Fruit fly (Drosophila melanogaster) whole organism, embryonic: Measurements from ENCODE around the gene CG10993.

Source experiments
- ATbp ChIP-seq: fragments of 200-800 bp; sonication (Bioruptor generic); optimal IDR thresholded peaks from 2 replicates; lab custom pipeline; 2017; ENCODE audit warnings: missing biosample characterization, mild to moderate bottlenecking, missing genetic modification characterization, missing genetic modification reagents
- Atf6 ChIP-seq: fragments of 200-800 bp; sonication (Bioruptor generic); IDR thresholded peaks from 2 replicates; pipeline ENCODE4 v1.3.6; 2022; ENCODE audit warnings: missing biosample characterization, missing genetic modification characterization
- Bdp1 ChIP-seq: fragments of 200-800 bp; sonication (Bioruptor generic); optimal IDR thresholded peaks from 3 replicates; lab custom pipeline; 2016; ENCODE audit warnings: missing biosample characterization, missing genetic modification characterization
- CG1024 ChIP-seq: fragments of 200-800 bp; sonication (Bioruptor generic); IDR thresholded peaks from 2 replicates; pipeline ENCODE4 v1.3.6; 2022; ENCODE audit warnings: missing biosample characterization, missing genetic modification characterization
- CG10267 ChIP-seq: fragments of 200-800 bp; sonication (Bioruptor generic); optimal IDR thresholded peaks from 2 replicates; lab custom pipeline; 2018; ENCODE audit warnings: missing biosample characterization, mild to moderate bottlenecking, missing genetic modification characterization, moderate library complexity
- CG13296 ChIP-seq: fragments of 200-800 bp; sonication (Bioruptor generic); optimal IDR thresholded peaks from 3 replicates; lab custom pipeline; 2018; ENCODE audit warnings: missing biosample characterization, mild to moderate bottlenecking, missing genetic modification characterization
- CG17361 ChIP-seq: fragments of 200-800 bp; sonication (Bioruptor generic); IDR thresholded peaks from 3 replicates; pipeline ENCODE4 v1.3.6; 2022; ENCODE audit warnings: missing biosample characterization, missing genetic modification characterization
- CG30403 ChIP-seq: fragments of 200-800 bp; sonication (Bioruptor generic); optimal IDR thresholded peaks from 3 replicates; lab custom pipeline; 2016; ENCODE audit warnings: missing biosample characterization, missing genetic modification characterization
- CG3065 ChIP-seq: fragments of 200-800 bp; sonication (Bioruptor generic); optimal IDR thresholded peaks from 2 replicates; lab custom pipeline; 2016; ENCODE audit warnings: missing biosample characterization, missing genetic modification characterization
- CG31224 ChIP-seq: fragments of 200-800 bp; sonication (Bioruptor generic); IDR thresholded peaks from 2 replicates; pipeline ENCODE4 v1.3.6; 2022; ENCODE audit warnings: missing biosample characterization, missing genetic modification characterization
- CG31441 ChIP-seq: fragments of 200-800 bp; sonication (Bioruptor generic); IDR thresholded peaks from 2 replicates; pipeline ENCODE4 v1.3.6; 2022; ENCODE audit warnings: missing biosample characterization, missing genetic modification characterization
- CG32532 ChIP-seq: fragments of 200-800 bp; sonication (Bioruptor generic); IDR thresholded peaks from 2 replicates; pipeline ENCODE4 v1.3.6; 2022; ENCODE audit warnings: missing biosample characterization, missing genetic modification characterization
- CG34376 ChIP-seq: fragments of 200-800 bp; sonication (Bioruptor generic); optimal IDR thresholded peaks from 2 replicates; lab custom pipeline; 2018; ENCODE audit warnings: missing biosample characterization, mild to moderate bottlenecking, missing genetic modification characterization
- CG42726 ChIP-seq: fragments of 200-800 bp; sonication (Bioruptor generic); IDR thresholded peaks from 2 replicates; pipeline ENCODE4 v1.3.6; 2022; ENCODE audit warnings: missing biosample characterization, missing genetic modification characterization; ENCODE audit not compliant: partially characterized antibody
- CG6765 ChIP-seq: fragments of 200-800 bp; sonication (Bioruptor generic); optimal IDR thresholded peaks from 3 replicates; lab custom pipeline; 2017; ENCODE audit warnings: missing biosample characterization, mild to moderate bottlenecking, missing genetic modification characterization
- CG7745 ChIP-seq: fragments of 200-800 bp; sonication (Bioruptor generic); optimal IDR thresholded peaks from 2 replicates; lab custom pipeline; 2018; ENCODE audit warnings: missing biosample characterization, mild to moderate bottlenecking, missing genetic modification characterization, moderate library complexity
- CG8290 ChIP-seq, 3 experiments: fragments of 200-800 bp; sonication (Bioruptor generic); optimal IDR thresholded peaks; 2 replicates each; lab custom pipeline; 2016 to 2019; ENCODE audit warnings: missing biosample characterization in 3 of 3, missing genetic modification characterization in 3 of 3, mild to moderate bottlenecking in 2 of 3, moderate library complexity in 1 of 3
- CG8388 ChIP-seq: fragments of 200-800 bp; sonication (Bioruptor generic); optimal IDR thresholded peaks from 2 replicates; lab custom pipeline; 2019; ENCODE audit warnings: missing biosample characterization, mild to moderate bottlenecking, missing genetic modification characterization, moderate library complexity
- CG9727 ChIP-seq: fragments of 200-800 bp; sonication (Bioruptor generic); optimal IDR thresholded peaks from 3 replicates; lab custom pipeline; 2017; ENCODE audit warnings: missing biosample characterization, mild to moderate bottlenecking, missing genetic modification characterization
- CoRest ChIP-seq: fragments of 200-800 bp; sonication (Bioruptor generic); optimal IDR thresholded peaks from 3 replicates; lab custom pipeline; 2018; ENCODE audit warnings: missing biosample characterization, mild to moderate bottlenecking, missing genetic modification characterization, moderate library complexity
- Dek ChIP-seq: fragments of 200-800 bp; sonication (Bioruptor generic); optimal IDR thresholded peaks from 3 replicates; lab custom pipeline; 2019; ENCODE audit warnings: missing biosample characterization, mild to moderate bottlenecking, missing genetic modification characterization, moderate library complexity
- Hr3 ChIP-seq: fragments of 200-800 bp; sonication (Bioruptor generic); optimal IDR thresholded peaks from 3 replicates; lab custom pipeline; 2016; ENCODE audit warnings: missing biosample characterization, missing genetic modification characterization
- Med ChIP-seq: fragments of 200-800 bp; sonication (Bioruptor generic); peaks from one replicate; lab custom pipeline; 2016; ENCODE audit warnings: missing biosample characterization, missing genetic modification characterization, mild to moderate bottlenecking, inconsistent platforms, moderate library complexity
- Oli ChIP-seq: fragments of 200-800 bp; sonication (Bioruptor generic); optimal IDR thresholded peaks from 2 replicates; lab custom pipeline; 2018; ENCODE audit warnings: missing biosample characterization, mild to moderate bottlenecking, missing genetic modification characterization, moderate library complexity
- Ptx1 ChIP-seq: fragments of 200-800 bp; sonication (Bioruptor generic); IDR thresholded peaks from 2 replicates; pipeline ENCODE4 v1.3.6; 2022; ENCODE audit warnings: missing biosample characterization, missing genetic modification characterization
- Sry-β ChIP-seq: fragments of 200-800 bp; sonication (Bioruptor generic); optimal IDR thresholded peaks from 2 replicates; lab custom pipeline; 2018; ENCODE audit warnings: missing biosample characterization, mild to moderate bottlenecking, missing genetic modification characterization, moderate library complexity
- Taf1 ChIP-seq: fragments of 200-800 bp; sonication (Bioruptor generic); IDR thresholded peaks from 2 replicates; pipeline ENCODE4 v1.3.6; 2022; ENCODE audit warnings: missing biosample characterization, missing genetic modification characterization
- bcd ChIP-seq: fragments of 200-800 bp; sonication (Bioruptor generic); optimal IDR thresholded peaks from 2 replicates; lab custom pipeline; 2017; ENCODE audit warnings: missing biosample characterization, mild to moderate bottlenecking, missing genetic modification characterization
- chinmo ChIP-seq: fragments of 200-800 bp; sonication (Bioruptor generic); IDR thresholded peaks from 4 replicates; pipeline ENCODE4 v1.3.6; 2022; ENCODE audit warnings: missing biosample characterization, missing genetic modification characterization; ENCODE audit not compliant: partially characterized antibody
- cwo ChIP-seq: fragments of 200-800 bp; sonication (Bioruptor generic); optimal IDR thresholded peaks from 3 replicates; lab custom pipeline; 2017; ENCODE audit warnings: missing biosample characterization, missing genetic modification characterization, mild to moderate bottlenecking, moderate library complexity, missing genetic modification reagents
- dmrt99B ChIP-seq: fragments of 200-800 bp; sonication (Bioruptor generic); optimal IDR thresholded peaks from 2 replicates; lab custom pipeline; 2018; ENCODE audit warnings: missing biosample characterization, mild to moderate bottlenecking, missing genetic modification characterization, moderate library complexity
- esg ChIP-seq: fragments of 200-800 bp; sonication (Bioruptor generic); conservative IDR thresholded peaks from 2 replicates; pipeline ENCODE4 v1.3.6; 2022; ENCODE audit warnings: missing biosample characterization, missing genetic modification characterization
- gt ChIP-seq: fragments of 200-800 bp; sonication (Bioruptor generic); IDR thresholded peaks from 2 replicates; pipeline ENCODE4 v1.3.6; 2022; ENCODE audit warnings: missing biosample characterization, missing genetic modification characterization
- lab ChIP-seq: fragments of 200-800 bp; sonication (Bioruptor generic); optimal IDR thresholded peaks from 3 replicates; lab custom pipeline; 2017; ENCODE audit warnings: missing biosample characterization, missing genetic modification characterization, mild to moderate bottlenecking, moderate library complexity, missing genetic modification reagents
- mam ChIP-seq: fragments of 200-800 bp; sonication (Bioruptor generic); optimal IDR thresholded peaks from 3 replicates; lab custom pipeline; 2016; ENCODE audit warnings: missing biosample characterization, missing genetic modification characterization
- nau ChIP-seq: fragments of 200-800 bp; sonication (Bioruptor generic); optimal IDR thresholded peaks from 3 replicates; lab custom pipeline; 2017; ENCODE audit warnings: missing biosample characterization, mild to moderate bottlenecking, missing genetic modification characterization, missing genetic modification reagents
- odd ChIP-seq: fragments of 200-800 bp; sonication (Bioruptor generic); optimal IDR thresholded peaks from 2 replicates; lab custom pipeline; 2017; ENCODE audit warnings: missing biosample characterization, mild to moderate bottlenecking, missing genetic modification characterization
- pan ChIP-seq, 4 experiments: fragments of >200 bp in 3 of 4; fragments of 200-800 bp in 1 of 4; sonication (Bioruptor generic) in 1 of 4; optimal IDR thresholded peaks in 3 of 4; IDR thresholded peaks in 1 of 4; 2 replicates each; pipeline versions ENCODE4 v1.3.6 to Lab custom; 2017 to 2022; ENCODE audit warnings: missing biosample characterization in 2 of 4, missing genetic modification characterization in 2 of 4, mixed read lengths in 1 of 4
- sd ChIP-seq: fragments of 200-800 bp; sonication (Bioruptor generic); optimal IDR thresholded peaks from 3 replicates; lab custom pipeline; 2018; ENCODE audit warnings: missing biosample characterization, mild to moderate bottlenecking, missing genetic modification characterization, moderate library complexity
- sens ChIP-seq: fragments of 200-800 bp; sonication (Bioruptor generic); peaks from one replicate; lab custom pipeline; 2016; ENCODE audit warnings: missing biosample characterization, missing genetic modification characterization
- ssp ChIP-seq: fragments of 200-800 bp; sonication (Bioruptor generic); IDR thresholded peaks from 2 replicates; pipeline ENCODE4 v1.3.6; 2022; ENCODE audit warnings: missing biosample characterization, missing genetic modification characterization
- tgo ChIP-seq: fragments of 200-800 bp; sonication (Bioruptor generic); IDR thresholded peaks from 3 replicates; pipeline ENCODE4 v1.3.6; 2022; ENCODE audit warnings: missing biosample characterization, missing genetic modification characterization
- tll ChIP-seq, 2 experiments: fragments of 200-800 bp in 1 of 2; fragments of >200 bp in 1 of 2; sonication (Bioruptor generic) in 1 of 2; optimal IDR thresholded peaks; 2 replicates each; lab custom pipeline; 2017 to 2019; ENCODE audit warnings: missing biosample characterization in 2 of 2, missing genetic modification characterization in 2 of 2, mild to moderate bottlenecking in 1 of 2, moderate library complexity in 1 of 2
- tx ChIP-seq: fragments of 200-800 bp; sonication (Bioruptor generic); optimal IDR thresholded peaks from 2 replicates; lab custom pipeline; 2016; ENCODE audit warnings: missing biosample characterization, missing genetic modification characterization
- unpg ChIP-seq: fragments of 200-800 bp; sonication (Bioruptor generic); optimal IDR thresholded peaks from 3 replicates; lab custom pipeline; 2018; ENCODE audit warnings: missing biosample characterization, mild to moderate bottlenecking, missing genetic modification characterization, moderate library complexity
- vfl ChIP-seq: fragments of 200-800 bp; sonication (Bioruptor generic); optimal IDR thresholded peaks from 2 replicates; lab custom pipeline; 2016; ENCODE audit warnings: missing biosample characterization, missing genetic modification characterization
- zfh2 ChIP-seq: fragments of 200-800 bp; sonication (Bioruptor generic); optimal IDR thresholded peaks from 2 replicates; lab custom pipeline; 2016; ENCODE audit warnings: missing biosample characterization, missing genetic modification characterization

CG10993 gene

dm6 chrX:13817418-13818171, 26.7 kb upstream of the CG10993 start (continued):
- no peak for TF ChIP-seq CG7745
- TF ChIP-seq Oli (tag; lab: Kevin White, UChicago) = peak; percentile 48
- TF ChIP-seq CG6765 (GFP tag; lab: Kevin White, UChicago) = no peak
- no peak for TF ChIP-seq CG8388
- peak; percentile 26 for TF ChIP-seq sd (tag; lab: Kevin White, UChicago)
- no peak for TF ChIP-seq tx
- 0 out of 2 replicates have a peak, but pooled peaks have one; percentile 20 for TF ChIP-seq Ptx1
- TF ChIP-seq CG3065 (GFP tag; lab: Kevin White, UChicago) = no peak
- 0 out of 2 replicates have a peak, but pooled peaks have one; percentile 7 for TF ChIP-seq CG31224
- TF ChIP-seq Dek (tag; lab: Kevin White, UChicago) = peak; percentile 27
- TF ChIP-seq unpg (GFP tag; lab: Kevin White, UChicago) = peak; percentile 63
- peak; percentile 42 for TF ChIP-seq bcd (GFP tag; lab: Kevin White, UChicago)
- TF ChIP-seq CG30403 (GFP tag; lab: Kevin White, UChicago) = peak; percentile 42
- no peak for TF ChIP-seq Bdp1 (GFP tag; lab: Kevin White, UChicago)
- peak; percentile 11 for TF ChIP-seq CG10267 (tag; lab: Kevin White, UChicago)
- peak; percentile 19 for TF ChIP-seq CG13296 (GFP tag; lab: Kevin White, UChicago)
- no peak for TF ChIP-seq pan (optimal IDR thresholded peaks at IDR 0.05; lab: Kevin White, UChicago)
- TF ChIP-seq pan (GFP tag; optimal IDR thresholded peaks at IDR 0.05 in 1 of 2, IDR thresholded peaks at IDR 0.05 in 1 of 2) = peak in 1 of 2 experiments; percentile 43
- TF ChIP-seq vfl (GFP tag; lab: Kevin White, UChicago) = peak; percentile 47
- peak; percentile 63; the same call in 1 of the 2 replicates for TF ChIP-seq CG32532 (GFP tag; lab: Robert Waterston, UW)
- TF ChIP-seq tgo = peak; percentile 26; the same call in 1 of the 3 replicates
- TF ChIP-seq zfh2 = peak; percentile 6
- no peak for TF ChIP-seq tll (GFP tag; optimal IDR thresholded peaks at IDR 0.05; lab: Kevin White, UChicago)
- 0 out of 2 replicates have a peak, but pooled peaks have one; percentile 25 for TF ChIP-seq Taf1 (GFP tag; lab: Robert Waterston, UW)
- TF ChIP-seq Sry-β (GFP tag; lab: Kevin White, UChicago) = no peak
- peak; percentile 22 for TF ChIP-seq CG34376 (GFP tag; lab: Kevin White, UChicago)
- no peak for TF ChIP-seq CG42726 (GFP tag; lab: Robert Waterston, UW)
- TF ChIP-seq Med = peak; percentile 80
- peak; percentile 7 for TF ChIP-seq mam (GFP tag; lab: Kevin White, UChicago)
- peak; percentile 17 for TF ChIP-seq cwo (GFP tag; lab: Kevin White, UChicago)
- peak; percentile 76 for TF ChIP-seq Atf6 (GFP tag; lab: Robert Waterston, UW)
- 0 out of 2 replicates have a peak, but pooled peaks have one; percentile 17 for TF ChIP-seq CG1024 (GFP tag; lab: Robert Waterston, UW)
- TF ChIP-seq gt (GFP tag; lab: Robert Waterston, UW) = no peak
- TF ChIP-seq CG8290 (GFP tag; optimal IDR thresholded peaks at IDR 0.05; lab: Kevin White, UChicago) = no peak
- TF ChIP-seq CG8290 (tag; optimal IDR thresholded peaks at IDR 0.05; lab: Kevin White, UChicago) = peak in 1 of 2 experiments; percentile 27
- TF ChIP-seq odd (GFP tag; lab: Kevin White, UChicago) = peak; percentile 21
- peak; percentile 40 for TF ChIP-seq CG9727 (GFP tag; lab: Kevin White, UChicago)
- TF ChIP-seq CoRest (tag; lab: Kevin White, UChicago) = peak; percentile 41
- peak; percentile 71 for TF ChIP-seq nau (GFP tag; lab: Kevin White, UChicago)
- TF ChIP-seq ssp (GFP tag; lab: Robert Waterston, UW) = no peak
- 0 out of 2 replicates have a peak, but pooled peaks have one; percentile 32 for TF ChIP-seq esg
- no peak for TF ChIP-seq Hr3
- TF ChIP-seq sens (GFP tag; lab: Kevin White, UChicago) = peak; percentile 85
- peak; percentile 5 for TF ChIP-seq ATbp (GFP tag; lab: Kevin White, UChicago)
- no peak for TF ChIP-seq CG31441 (GFP tag; lab: Robert Waterston, UW)
- TF ChIP-seq CG17361 (GFP tag; lab: Robert Waterston, UW) = peak; percentile 39; the same call in 1 of the 3 replicates
- peak; percentile 66; the same call in 1 of the 4 replicates for TF ChIP-seq chinmo (GFP tag; lab: Robert Waterston, UW)
- peak; percentile 55 for TF ChIP-seq lab (GFP tag; lab: Kevin White, UChicago)
- peak; percentile 59 for TF ChIP-seq dmrt99B (tag; lab: Kevin White, UChicago)
